Fruit fly (Drosophila melanogaster) Kc167 (cell line): Measurements from ENCODE around the gene Hex-A.

Experiments used
- Myc ChIP-seq: fragments of >200 bp; optimal IDR thresholded peaks from 2 replicates; lab custom pipeline; 2017; ENCODE audit warnings: missing external identifiers
- Sin3A ChIP-seq: fragments of >200 bp; optimal IDR thresholded peaks from 2 replicates; lab custom pipeline; 2018; ENCODE audit warnings: missing external identifiers
- h ChIP-seq: fragments of >200 bp; optimal IDR thresholded peaks from 3 replicates; lab custom pipeline; 2018; ENCODE audit warnings: missing external identifiers
- insv ChIP-seq: fragments of >200 bp; optimal IDR thresholded peaks from 3 replicates; lab custom pipeline; 2018; ENCODE audit warnings: missing external identifiers
- psq ChIP-seq: fragments of >200 bp; optimal IDR thresholded peaks from 2 replicates; lab custom pipeline; 2017; ENCODE audit warnings: missing external identifiers
- ttk ChIP-seq: sonication (Bioruptor generic); optimal IDR thresholded peaks from 2 replicates; lab custom pipeline; 2017; ENCODE audit warnings: missing external identifiers

Gene Hex-A

dm6 chrX:9608727-9609419, 23.4 kb downstream of the Hex-A start, which contains the start of the genes LysRS and Hecw:
LysRS (minus strand) TSS chrX:9608884.
Hecw (plus strand) TSS chrX:9608946.
- TF ChIP-seq insv (lab: Kevin White, UChicago) (no peak), h (lab: Kevin White, UChicago) (no peak), psq (no peak), Sin3A (no peak), ttk (lab: Kevin White, UChicago) (no peak), Myc (no peak)

dm6 chrX:9615471-9615870, 30.0 kb downstream of the Hex-A start:
- TF ChIP-seq psq (no peak), Sin3A (no peak), ttk (lab: Kevin White, UChicago) (no peak), h (lab: Kevin White, UChicago) (no peak), insv (lab: Kevin White, UChicago) (no peak), Myc (no peak)

dm6 chrX:9617598-9618076, 32.2 kb downstream of the Hex-A start:
- TF ChIP-seq ttk (lab: Kevin White, UChicago) (no peak), Myc (no peak), psq (no peak), insv (lab: Kevin White, UChicago) (no peak), Sin3A (no peak), h (lab: Kevin White, UChicago) (no peak)

dm6 chrX:9636835-9637234, 51.4 kb downstream of the Hex-A start:
- TF ChIP-seq Sin3A = no peak
- TF ChIP-seq h (lab: Kevin White, UChicago) = no peak
- no peak for TF ChIP-seq insv (lab: Kevin White, UChicago)
- TF ChIP-seq Myc = no peak
- TF ChIP-seq ttk (lab: Kevin White, UChicago) = no peak
- TF ChIP-seq psq = no peak

dm6 chrX:9638927-9639420, 53.5 kb downstream of the Hex-A start:
- no peak for TF ChIP-seq psq
- TF ChIP-seq insv (lab: Kevin White, UChicago) = no peak
- TF ChIP-seq ttk (lab: Kevin White, UChicago) = no peak
- TF ChIP-seq Sin3A = no peak
- TF ChIP-seq Myc = no peak
- TF ChIP-seq h (lab: Kevin White, UChicago) = no peak
